Fruit fly (Drosophila melanogaster) whole organism, larva: ENCODE measurements around the gene CG13607.

Experiments
- noc ChIP-seq: fragments of 200-800 bp; sonication (Bioruptor generic); optimal IDR thresholded peaks from 3 replicates; lab custom pipeline; 2019; ENCODE audit warnings: missing biosample characterization, mild to moderate bottlenecking, missing genetic modification characterization, moderate library complexity

CG13607 gene

DNA sequence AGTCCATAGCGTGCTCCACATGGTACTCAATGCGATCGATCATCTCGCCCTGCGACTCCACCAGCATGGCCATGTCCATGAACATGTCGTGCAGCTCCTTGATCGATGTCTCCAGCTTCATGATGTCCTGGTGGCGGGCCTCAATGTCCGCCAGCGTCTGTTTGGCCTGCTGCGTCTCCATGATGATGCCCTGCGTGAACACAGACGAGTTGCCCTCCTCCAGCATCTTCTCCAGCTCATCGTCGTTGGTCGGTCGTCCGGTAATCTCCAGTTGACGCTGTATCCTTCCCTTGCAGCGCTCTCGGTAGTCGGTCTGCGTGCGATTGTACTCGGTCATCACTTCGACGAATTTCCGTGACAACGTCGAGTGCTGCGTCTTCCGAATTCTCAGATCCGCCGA is 12.4 kb downstream of the CG13607 start:
- no peak for TF ChIP-seq noc (tag; lab: Kevin White, UChicago)

DNA sequence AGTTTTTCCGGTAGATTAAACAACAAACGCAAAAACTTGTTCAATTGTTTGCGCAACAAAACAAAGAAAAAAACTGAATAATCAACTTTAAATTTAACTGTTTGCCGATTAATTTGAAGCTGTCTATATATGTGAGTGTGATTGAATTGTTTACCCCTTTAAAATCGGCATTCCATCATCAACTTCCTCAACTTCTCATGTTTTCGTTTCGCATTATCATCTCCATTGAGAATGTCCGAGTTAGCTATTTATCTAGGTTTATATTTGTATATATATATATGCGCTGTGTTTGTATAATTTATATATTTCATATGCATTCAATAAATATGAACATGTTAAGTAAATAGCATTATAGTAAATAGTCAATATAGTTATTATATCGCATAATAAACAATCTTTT is 13.7 kb downstream of the CG13607 start:
- TF ChIP-seq noc (tag; lab: Kevin White, UChicago), result peak; percentile 30

DNA sequence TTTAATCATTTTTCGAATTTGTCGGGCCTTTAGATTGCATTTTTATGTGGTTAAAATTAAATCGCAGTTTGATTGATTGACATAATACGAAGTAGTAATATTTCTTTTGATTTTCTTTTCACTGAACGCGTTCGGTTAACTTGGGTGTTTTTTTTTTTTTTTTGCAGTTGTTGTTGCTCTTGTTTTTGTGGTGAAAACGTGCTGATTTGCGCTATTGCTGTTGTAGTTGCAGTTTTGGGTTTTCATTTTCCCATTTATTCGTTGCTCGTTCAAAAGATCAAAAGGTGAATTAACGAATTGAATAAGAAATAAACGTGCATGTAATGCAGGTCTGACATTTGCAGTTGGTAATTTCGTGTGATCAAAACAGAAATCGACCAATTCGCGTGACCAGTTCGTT is 14.7 kb downstream of the CG13607 start:
- no peak for TF ChIP-seq noc (tag; lab: Kevin White, UChicago)

DNA sequence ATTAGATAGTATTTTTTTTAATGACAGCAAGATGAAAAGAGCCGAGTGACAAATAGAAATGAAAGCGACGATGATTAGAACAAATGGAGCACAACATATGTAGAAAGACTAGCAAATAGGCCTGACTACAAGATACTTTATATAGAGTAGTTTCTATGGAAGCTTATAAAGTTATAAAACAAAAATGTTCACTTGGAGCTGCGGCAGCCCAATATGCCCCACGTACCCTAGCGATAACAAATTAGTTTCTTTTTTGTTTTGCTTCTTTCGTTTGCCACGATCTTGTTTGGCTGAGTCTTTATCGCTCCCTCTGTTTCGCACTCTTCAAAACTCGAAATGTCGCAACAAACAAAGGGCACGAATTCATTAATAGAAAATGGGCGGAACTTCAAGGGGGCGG is 15.4 kb downstream of the CG13607 start:
- peak; percentile 14 for TF ChIP-seq noc (tag; lab: Kevin White, UChicago)

DNA sequence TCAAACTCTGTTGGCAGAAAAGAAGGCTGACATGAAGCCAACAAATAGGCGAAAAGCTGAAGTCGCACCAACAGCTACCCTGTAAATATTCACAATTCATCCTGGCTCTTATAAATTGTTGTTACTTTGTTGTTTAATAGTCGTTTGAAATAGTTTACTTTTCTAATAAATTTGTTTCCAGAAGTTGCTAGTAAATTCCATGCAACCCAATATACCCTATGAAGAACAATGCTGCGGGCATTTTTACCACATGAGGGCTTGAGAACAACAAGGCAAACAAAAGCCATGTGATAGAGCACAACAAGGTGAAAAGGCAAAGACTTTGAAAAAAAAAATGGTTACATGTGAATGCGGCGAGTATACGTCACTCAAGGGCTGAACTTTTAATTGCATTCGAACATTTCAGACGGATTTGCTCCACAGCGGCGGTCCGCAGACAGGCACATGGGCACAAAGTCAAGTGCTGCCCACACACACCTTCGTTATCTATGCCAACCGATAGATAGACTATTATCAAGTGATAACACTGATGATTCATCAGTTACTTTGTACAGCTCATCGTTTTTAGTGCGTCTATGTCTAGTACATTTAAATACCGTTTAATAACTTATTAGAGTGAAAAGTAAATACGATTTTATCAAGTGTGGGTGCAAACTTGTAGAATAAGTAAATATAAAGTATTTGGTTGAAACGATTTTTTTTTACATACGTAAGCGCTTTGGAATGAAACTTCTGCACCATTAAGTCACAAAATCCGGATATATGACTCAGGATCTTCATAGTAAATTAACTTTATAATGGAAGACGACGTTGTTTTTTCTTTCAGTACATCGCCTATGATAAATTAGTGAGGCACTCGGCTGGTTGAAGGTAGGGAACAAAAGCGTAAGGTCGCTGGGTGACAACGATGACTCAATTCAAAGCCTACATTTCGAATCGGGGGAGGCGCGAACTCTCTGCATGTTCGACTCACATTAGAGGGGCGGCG is 16.8 kb downstream of the CG13607 start:
- peak; percentile 62 for TF ChIP-seq noc (tag; lab: Kevin White, UChicago)

DNA sequence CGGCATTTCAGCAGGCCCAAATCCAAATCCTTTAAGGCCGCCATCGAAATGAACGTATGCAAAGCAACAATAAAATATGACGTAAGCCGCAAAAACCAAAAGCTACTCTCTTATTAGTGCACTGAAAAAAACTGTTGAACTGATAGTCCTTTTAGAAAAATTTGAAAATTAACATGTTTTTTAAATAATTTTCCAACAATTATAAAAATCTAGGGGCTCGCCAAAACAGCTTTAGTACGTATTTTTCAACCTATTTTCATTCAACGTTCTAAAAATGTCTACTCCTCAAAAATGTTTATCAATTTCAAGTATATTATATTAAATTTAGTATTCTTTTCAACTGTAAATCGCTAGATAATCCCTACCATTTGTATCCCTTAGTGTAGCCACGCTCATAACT is 22.7 kb downstream of the CG13607 start:
- TF ChIP-seq noc (tag; lab: Kevin White, UChicago), result no peak

DNA sequence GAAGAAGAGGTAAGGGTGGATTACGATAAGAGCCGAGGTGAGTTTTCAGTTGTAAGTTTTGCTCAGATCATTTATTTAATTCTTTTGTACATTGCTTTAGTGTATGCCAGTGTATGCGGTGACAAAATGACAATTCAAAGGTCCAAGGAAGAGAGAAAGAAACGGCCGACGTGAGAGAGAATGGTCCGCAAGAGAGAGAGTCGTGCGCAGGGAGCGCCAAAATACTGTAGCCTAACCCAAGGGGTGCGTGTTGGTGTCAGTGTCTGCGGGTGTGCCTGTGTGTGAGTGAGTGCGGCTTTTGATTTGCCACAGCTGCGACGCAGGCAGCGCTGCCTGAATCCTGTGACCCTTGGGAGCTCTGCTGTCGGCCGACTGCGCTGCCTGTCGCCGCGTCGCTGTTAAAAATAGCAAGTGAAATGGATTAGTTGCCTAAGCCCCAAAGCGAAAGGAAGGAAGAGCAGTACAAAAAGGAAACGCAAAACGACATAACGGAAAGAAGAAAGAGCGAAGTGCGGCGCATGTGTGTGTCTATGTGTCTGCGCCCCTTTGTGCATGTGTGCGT is 23.5 kb downstream of the CG13607 start:
- no peak for TF ChIP-seq noc (tag; lab: Kevin White, UChicago)

DNA sequence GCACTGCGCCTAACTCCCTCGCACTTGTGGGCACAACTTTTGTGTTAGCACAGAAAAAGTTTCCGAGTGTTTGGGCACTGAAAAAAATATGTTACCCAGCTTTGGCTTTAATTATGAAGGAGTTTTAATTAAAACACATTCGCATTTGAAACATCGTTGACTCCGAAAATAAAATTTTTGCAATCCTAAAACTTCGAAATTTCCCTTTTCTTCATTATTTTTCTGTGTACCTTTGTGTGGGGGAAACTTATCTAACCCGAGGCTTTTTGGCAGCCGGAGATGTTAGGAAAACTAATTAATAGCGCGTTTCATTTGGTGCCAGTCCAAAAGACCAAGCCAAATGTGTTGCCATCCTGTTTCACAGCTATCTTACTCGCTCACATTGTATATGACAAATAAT is 24.5 kb downstream of the CG13607 start:
- no peak for TF ChIP-seq noc (tag; lab: Kevin White, UChicago)

DNA sequence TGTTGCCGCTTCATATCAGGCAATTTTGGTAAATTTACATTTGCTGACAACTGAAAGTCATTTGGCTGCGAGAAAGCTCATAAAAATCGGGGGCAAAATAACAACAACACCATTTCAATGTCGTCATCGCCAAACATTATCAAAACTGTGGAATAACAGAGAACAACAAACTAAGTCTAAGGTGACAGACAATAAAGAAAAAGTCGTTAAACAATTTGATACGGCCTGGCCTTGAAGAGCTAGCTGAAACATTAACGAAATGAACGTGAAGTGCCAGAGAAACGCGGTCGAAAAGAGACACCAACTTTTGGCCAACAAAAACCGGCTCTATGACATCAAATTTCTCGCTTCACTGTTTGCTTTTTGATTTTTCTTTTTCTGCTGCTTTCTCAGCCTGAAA is 26.0 kb downstream of the CG13607 start:
- TF ChIP-seq noc (tag; lab: Kevin White, UChicago), result peak; percentile 59

DNA sequence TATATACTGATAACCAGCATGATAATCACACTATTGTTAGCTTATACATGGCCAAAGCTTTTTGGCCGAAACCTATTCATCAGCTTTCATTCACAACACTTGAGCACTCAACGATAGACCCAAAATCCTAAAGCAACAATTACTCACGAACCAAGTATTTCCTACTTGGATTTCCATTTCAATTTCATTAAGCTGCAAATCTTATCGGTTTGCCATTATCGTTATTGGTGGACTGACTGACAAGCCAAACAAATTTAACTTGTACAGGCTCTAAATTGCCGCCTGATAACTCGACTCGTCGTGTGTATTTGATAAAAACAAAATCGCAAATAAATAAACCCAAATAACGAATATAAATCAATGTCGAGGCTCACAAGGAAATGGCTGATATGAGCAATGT is 31.1 kb downstream of the CG13607 start:
- TF ChIP-seq noc (tag; lab: Kevin White, UChicago), result peak; percentile 85

DNA sequence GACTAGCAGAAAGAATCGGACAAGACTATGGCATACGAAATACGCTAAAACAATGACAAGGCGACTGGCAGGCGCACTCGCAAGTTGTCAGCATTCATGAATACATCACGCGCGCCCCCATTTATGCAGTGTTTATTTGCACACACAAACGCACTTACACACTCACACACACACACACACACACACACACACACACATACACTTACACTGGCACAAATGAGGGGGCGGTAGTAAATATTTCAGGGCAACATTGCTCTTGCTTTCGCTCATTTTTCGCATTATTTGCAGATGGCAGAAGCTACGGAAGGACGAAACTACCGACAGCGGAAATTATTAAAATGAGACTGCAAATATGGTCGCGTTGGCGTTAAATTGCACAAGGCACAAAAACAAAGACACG is 36.5 kb downstream of the CG13607 start:
- TF ChIP-seq noc (tag; lab: Kevin White, UChicago), result no peak

DNA sequence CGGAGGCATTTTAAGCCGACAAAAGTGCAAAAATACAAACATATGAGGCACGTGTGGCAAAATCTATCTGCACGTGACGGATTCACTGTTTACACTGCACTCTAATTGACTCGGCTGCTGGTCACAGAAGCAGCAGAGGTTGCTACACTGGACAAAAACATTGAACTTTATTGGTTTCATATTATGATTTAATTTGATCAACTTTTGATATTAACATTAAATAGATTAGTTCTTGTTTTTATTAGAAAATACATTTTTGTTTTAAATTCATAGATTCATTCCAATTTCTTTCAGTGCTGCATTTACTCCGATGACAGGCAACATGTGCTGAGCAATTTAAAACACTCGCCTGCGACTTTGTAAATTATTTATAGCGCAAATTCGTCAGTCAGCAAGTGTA is 37.0 kb downstream of the CG13607 start:
- no peak for TF ChIP-seq noc (tag; lab: Kevin White, UChicago)

DNA sequence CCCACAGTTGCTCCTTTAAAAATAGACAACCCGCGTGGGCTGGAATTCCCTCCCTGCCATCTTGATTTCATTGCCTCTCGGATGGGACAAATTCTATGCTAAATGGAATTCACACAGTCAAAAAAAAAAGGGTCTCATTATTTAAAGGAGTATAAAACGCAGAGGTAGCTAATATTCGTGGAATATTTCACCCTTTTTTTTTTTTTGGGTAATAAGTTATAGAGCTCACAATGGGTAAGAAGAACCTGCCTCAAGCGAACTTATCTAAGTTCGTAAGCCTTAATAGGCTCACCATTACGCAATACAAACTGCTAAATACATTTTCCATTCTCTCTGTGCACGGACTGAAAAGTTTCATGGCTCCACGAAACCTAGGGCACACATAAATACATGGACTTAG is 42.4 kb downstream of the CG13607 start:
- TF ChIP-seq noc (tag; lab: Kevin White, UChicago), result no peak

DNA sequence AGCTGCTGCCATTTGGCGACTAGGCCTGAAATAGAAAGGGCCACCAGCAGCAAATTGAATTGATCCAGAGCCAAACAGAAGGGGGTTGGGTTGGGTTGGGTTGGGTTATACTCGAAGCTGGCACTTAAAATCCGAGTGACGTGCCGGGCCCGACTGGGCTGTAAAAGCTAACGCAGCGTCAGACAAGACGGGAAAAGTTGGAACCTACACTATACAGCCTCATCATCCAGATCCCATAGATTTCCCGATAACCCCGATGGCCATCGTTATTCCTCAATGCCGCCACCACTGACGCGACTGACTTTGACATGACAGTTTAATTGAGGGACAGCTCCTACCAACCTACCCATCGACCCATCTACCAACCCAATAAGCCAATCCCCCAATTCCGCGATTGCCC is 46.2 kb downstream of the CG13607 start:
- no peak for TF ChIP-seq noc (tag; lab: Kevin White, UChicago)

DNA sequence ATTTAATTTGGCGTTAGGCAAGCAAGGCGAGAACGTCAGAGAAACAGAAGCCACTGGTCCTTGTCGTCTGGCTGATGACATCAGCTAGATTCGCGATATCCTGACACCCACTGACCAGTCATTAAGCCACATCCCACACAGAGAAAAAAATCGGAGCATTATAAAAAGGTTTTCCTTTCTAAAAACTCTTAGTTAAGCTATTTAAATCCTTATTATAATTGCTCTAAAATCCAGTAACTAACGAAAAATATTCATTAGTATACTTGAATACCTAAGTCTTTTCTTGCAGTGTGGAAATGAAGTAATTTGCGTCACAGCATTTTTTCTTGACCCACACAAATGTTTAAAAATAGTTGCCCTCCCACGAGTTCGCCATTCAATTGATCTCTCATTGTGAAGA is 47.3 kb downstream of the CG13607 start:
- TF ChIP-seq noc (tag; lab: Kevin White, UChicago), result no peak

DNA sequence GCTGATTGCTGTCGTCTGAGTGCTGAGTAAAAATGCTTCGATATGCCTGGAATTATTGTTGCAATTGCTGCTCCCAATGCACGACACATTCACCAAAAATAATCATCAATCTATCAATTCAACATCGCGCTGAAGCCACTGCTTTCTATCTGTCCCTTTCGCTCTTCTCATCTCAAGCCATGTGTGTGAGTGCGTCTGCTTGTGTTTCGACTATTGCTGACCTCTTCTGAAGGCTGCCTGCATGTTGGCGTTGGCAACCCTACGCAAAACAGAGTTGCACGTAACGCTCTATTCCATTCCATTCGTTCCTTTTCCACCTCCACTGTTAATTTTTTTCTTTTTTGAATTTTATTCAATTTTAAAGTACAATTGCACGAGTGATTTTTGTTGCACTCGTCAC is 50.4 kb downstream of the CG13607 start:
- no peak for TF ChIP-seq noc (tag; lab: Kevin White, UChicago)
